Worm (Caenorhabditis elegans): ENCODE measurements around the gene srx-8.

ce11 chrV:574639-575038, 18.7 kb upstream of the srx-8 start, which contains the start of gene C14C6.13:
- TF ChIP-seq W03F9.2 (tag; optimal IDR thresholded peaks at IDR 0.05) (no peak), dao-5 (tag; optimal IDR thresholded peaks at IDR 0.05) (no peak)

Measured in whole organism, L4/young adult.